Worm (Caenorhabditis elegans): ENCODE results near the gene Y68A4B.3.

- TF ChIP-seq lin-11 (tag; optimal IDR thresholded peaks at IDR 0.05), result no peak
- TF ChIP-seq zag-1 (tag; optimal IDR thresholded peaks at IDR 0.05), result no peak
- no peak for TF ChIP-seq lin-13 (GFP tag; optimal IDR thresholded peaks at IDR 0.05)
- TF ChIP-seq dmd-4 (tag; optimal IDR thresholded peaks at IDR 0.05), result no peak
- TF ChIP-seq nhr-237 (tag; optimal IDR thresholded peaks at IDR 0.05), result no peak
- no peak for TF ChIP-seq R02D3.7 (tag; optimal IDR thresholded peaks at IDR 0.05)
- TF ChIP-seq ceh-82 (tag; optimal IDR thresholded peaks at IDR 0.05), result no peak
- TF ChIP-seq nhr-25 (tag; optimal IDR thresholded peaks at IDR 0.05), result no peak
- no peak for TF ChIP-seq ama-1 (optimal IDR thresholded peaks at IDR 0.05)
- TF ChIP-seq aly-2 (tag; optimal IDR thresholded peaks at IDR 0.05), result no peak
- TF ChIP-seq ztf-11 (tag; optimal IDR thresholded peaks at IDR 0.05), result no peak
- no peak for TF ChIP-seq unc-62 (GFP tag; optimal IDR thresholded peaks at IDR 0.05)
- no peak for TF ChIP-seq lin-39 (tag; optimal IDR thresholded peaks at IDR 0.05)
- TF ChIP-seq unc-55 (GFP tag; optimal IDR thresholded peaks at IDR 0.05), result no peak
Observed at ce11 chrV:17273249-17273648, 30.8 kb upstream of the Y68A4B.3 start, which contains the start of gene K10G4.10.
